Fruit fly (Drosophila melanogaster): ENCODE results near the gene CG10252.

dm6 chr3R:23662782-23663181 lies 33.3 kb downstream of the CG10252 start:
- TF ChIP-seq psq (optimal IDR thresholded peaks at IDR 0.05) (no peak), usp (GFP tag; optimal IDR thresholded peaks at IDR 0.05) (no peak), CG8478 (optimal IDR thresholded peaks at IDR 0.05) (no peak), pan (optimal IDR thresholded peaks at IDR 0.05) (no peak), EcR (GFP tag; optimal IDR thresholded peaks at IDR 0.05) (no peak)

Measured in whole organism.